Worm (Caenorhabditis elegans): ENCODE results near the gene xbx-4.

The xbx-4 gene

DNA sequence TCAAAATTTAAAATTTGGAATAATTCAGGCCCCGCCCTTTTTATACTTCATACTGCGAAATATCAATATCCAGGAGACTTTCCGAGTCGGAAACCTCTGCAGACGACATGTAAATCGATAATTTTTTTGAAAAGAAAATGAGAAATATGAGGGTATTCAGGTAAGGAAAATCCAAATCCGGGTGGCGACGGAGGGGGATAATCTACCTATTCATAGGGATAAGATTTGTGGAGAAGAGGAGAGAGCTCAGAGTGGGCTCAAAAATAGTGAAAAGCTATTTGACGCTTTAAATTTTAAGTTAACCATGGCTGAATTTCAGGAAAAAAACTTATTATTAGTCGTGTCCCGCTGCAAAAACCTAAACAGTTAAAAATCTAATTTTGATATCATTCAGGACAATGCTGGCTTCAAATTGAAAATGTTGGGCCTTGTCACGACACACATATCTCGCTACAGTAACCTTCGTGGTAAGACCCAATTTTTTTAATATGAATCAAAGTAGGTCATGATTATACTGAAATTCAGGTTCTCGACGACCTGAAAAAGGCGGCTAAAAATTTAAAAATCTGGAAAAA lies 3.0 kb upstream of the xbx-4 start, which contains the start of gene che-6:
TSS of gene che-6 (minus strand) at position 109 of the 575 bp plus-strand sequence.
- TF ChIP-seq atf-7 (tag; optimal IDR thresholded peaks at IDR 0.05), result peak; percentile 35
- peak; percentile 59 for TF ChIP-seq tlf-1 (GFP tag; optimal IDR thresholded peaks at IDR 0.05)
- TF ChIP-seq ztf-6 (GFP tag; IDR thresholded peaks at IDR 0.05), result no peak
- no peak for TF ChIP-seq ceh-100 (GFP tag; IDR thresholded peaks at IDR 0.05)
- peak; percentile 69 for TF ChIP-seq B0336.3 (GFP tag; IDR thresholded peaks at IDR 0.05)
- peak in 1 of 2 experiments; percentile 3 for TF ChIP-seq let-607 (tag; optimal IDR thresholded peaks at IDR 0.05)
- peak; percentile 37 for TF ChIP-seq nhr-80 (tag; optimal IDR thresholded peaks at IDR 0.05)
- TF ChIP-seq dpl-1 (GFP tag; optimal IDR thresholded peaks at IDR 0.05), result no peak
- TF ChIP-seq Y53F4B.3 (GFP tag; IDR thresholded peaks at IDR 0.05), result no peak
- TF ChIP-seq K11D2.4 (GFP tag; IDR thresholded peaks at IDR 0.05), result no peak
- TF ChIP-seq T26A5.8 (tag; optimal IDR thresholded peaks at IDR 0.05), result no peak
- no peak for TF ChIP-seq bed-1 (GFP tag; IDR thresholded peaks at IDR 0.05)
- peak; percentile 29 for TF ChIP-seq tbp1 (GFP tag; optimal IDR thresholded peaks at IDR 0.05)
- TF ChIP-seq B0035.1 (tag; optimal IDR thresholded peaks at IDR 0.05), result peak; percentile 70
- TF ChIP-seq sea-2 (GFP tag; IDR thresholded peaks at IDR 0.05), result no peak
- TF ChIP-seq C06A6.2 (GFP tag; conservative IDR thresholded peaks at IDR 0.05), result no peak
- no peak for TF ChIP-seq tbx-9 (tag; optimal IDR thresholded peaks at IDR 0.05; ENCODE audit: borderline replicate concordance)
- peak; percentile 20 for TF ChIP-seq repo-1 (tag; optimal IDR thresholded peaks at IDR 0.05)
- no peak for TF ChIP-seq zfh-2 (GFP tag; conservative IDR thresholded peaks at IDR 0.05)
- TF ChIP-seq pha-4 (tag; optimal IDR thresholded peaks at IDR 0.05), result no peak
- no peak for TF ChIP-seq ets-4 (GFP tag; optimal IDR thresholded peaks at IDR 0.05)
- no peak for TF ChIP-seq let-526 (GFP tag; IDR thresholded peaks at IDR 0.05)
- TF ChIP-seq fkh-3 (tag; optimal IDR thresholded peaks at IDR 0.05), result no peak
- peak; percentile 43; the same call in 1 of the 2 replicates for TF ChIP-seq mcd-1 (GFP tag; IDR thresholded peaks at IDR 0.05)
- TF ChIP-seq F57C9.4 (tag; optimal IDR thresholded peaks at IDR 0.05), result peak; percentile 13
- peak; percentile 10; the same call in 1 of the 2 replicates for TF ChIP-seq Y95B8A.8 (GFP tag; IDR thresholded peaks at IDR 0.05)
- TF ChIP-seq Y56A3A.18 (GFP tag; IDR thresholded peaks at IDR 0.05), result 0 out of 2 replicates have a peak, but pooled peaks have one; percentile 76
- no peak for TF ChIP-seq hmg-1.2 (GFP tag; IDR thresholded peaks at IDR 0.05)
- TF ChIP-seq attf-6 (GFP tag; IDR thresholded peaks at IDR 0.05), result no peak
- TF ChIP-seq ztf-3 (GFP tag; optimal IDR thresholded peaks at IDR 0.05), result no peak
- no peak for TF ChIP-seq bed-2 (GFP tag; IDR thresholded peaks at IDR 0.05)
- no peak for TF ChIP-seq die-1 (tag; optimal IDR thresholded peaks at IDR 0.05)
- no peak for TF ChIP-seq sptf-2 (GFP tag; optimal IDR thresholded peaks at IDR 0.05)
- TF ChIP-seq nhr-90 (tag; optimal IDR thresholded peaks at IDR 0.05), result peak; percentile 62
- TF ChIP-seq hlh-12 (tag; optimal IDR thresholded peaks at IDR 0.05), result no peak
- TF ChIP-seq gei-17 (GFP tag; optimal IDR thresholded peaks at IDR 0.05), result peak; percentile 0
- TF ChIP-seq lir-1 (GFP tag; conservative IDR thresholded peaks at IDR 0.05), result no peak
- TF ChIP-seq cebp-2 (GFP tag; IDR thresholded peaks at IDR 0.05), result no peak
- no peak for TF ChIP-seq nfya-1 (tag; optimal IDR thresholded peaks at IDR 0.05; ENCODE audit: borderline replicate concordance, insufficient read depth)
- no peak for TF ChIP-seq F49E8.2 (tag; optimal IDR thresholded peaks at IDR 0.05; ENCODE audit: insufficient read depth)
- no peak for TF ChIP-seq F10E7.11 (tag; optimal IDR thresholded peaks at IDR 0.05)
- peak; percentile 16 for TF ChIP-seq lin-54 (GFP tag; optimal IDR thresholded peaks at IDR 0.05)
- 0 out of 2 replicates have a peak, but pooled peaks have one; percentile 24 for TF ChIP-seq aptf-3 (GFP tag; IDR thresholded peaks at IDR 0.05)
- no peak for TF ChIP-seq ceh-58 (GFP tag; IDR thresholded peaks at IDR 0.05)
- TF ChIP-seq madf-10 (tag; optimal IDR thresholded peaks at IDR 0.05), result peak; percentile 52
- 0 out of 2 replicates have a peak, but pooled peaks have one; percentile 20 for TF ChIP-seq madf-6 (GFP tag; IDR thresholded peaks at IDR 0.05)
- peak; percentile 61; the same call in 1 of the 2 replicates for TF ChIP-seq Y53G8AR.9 (GFP tag; conservative IDR thresholded peaks at IDR 0.05)
- peak; percentile 72 for TF ChIP-seq nfyb-1 (GFP tag; IDR thresholded peaks at IDR 0.05)

Data from whole organism, young adult.